Fruit fly (Drosophila melanogaster) whole organism, embryonic: Measurements from ENCODE around the gene CG2608.

Experiments used
- ATbp ChIP-seq: fragments of 200-800 bp; sonication (Bioruptor generic); optimal IDR thresholded peaks from 2 replicates; lab custom pipeline; 2017; ENCODE audit warnings: missing biosample characterization, mild to moderate bottlenecking, missing genetic modification characterization, missing genetic modification reagents
- B-H2 ChIP-seq: fragments of 200-800 bp; sonication (Bioruptor generic); optimal IDR thresholded peaks from 2 replicates; lab custom pipeline; 2018; ENCODE audit warnings: missing biosample characterization, mild to moderate bottlenecking, missing genetic modification characterization
- CG10543 ChIP-seq: fragments of 200-800 bp; sonication (Bioruptor generic); optimal IDR thresholded peaks from 3 replicates; lab custom pipeline; 2017; ENCODE audit warnings: missing biosample characterization, mild to moderate bottlenecking, missing genetic modification characterization, moderate library complexity
- CG11398 ChIP-seq: fragments of 200-800 bp; sonication (Bioruptor generic); optimal IDR thresholded peaks from 2 replicates; lab custom pipeline; 2016; ENCODE audit warnings: missing biosample characterization, missing genetic modification characterization
- CG13424 ChIP-seq: fragments of 200-800 bp; sonication (Bioruptor generic); optimal IDR thresholded peaks from 2 replicates; lab custom pipeline; 2019; ENCODE audit warnings: missing biosample characterization, mild to moderate bottlenecking, missing genetic modification characterization, moderate library complexity
- CG13624 ChIP-seq: fragments of 200-800 bp; sonication (Bioruptor generic); optimal IDR thresholded peaks from 2 replicates; lab custom pipeline; 2016; ENCODE audit warnings: missing biosample characterization, missing genetic modification characterization
- CG13775 ChIP-seq: fragments of 200-800 bp; sonication (Bioruptor generic); optimal IDR thresholded peaks from 3 replicates; lab custom pipeline; 2017; ENCODE audit warnings: missing biosample characterization, mild to moderate bottlenecking, missing genetic modification characterization
- CG16815 ChIP-seq: fragments of 200-800 bp; sonication (Bioruptor generic); optimal IDR thresholded peaks from 3 replicates; lab custom pipeline; 2017; ENCODE audit warnings: missing biosample characterization, mild to moderate bottlenecking, missing genetic modification characterization
- CG1792 ChIP-seq: fragments of 200-800 bp; sonication (Bioruptor generic); optimal IDR thresholded peaks from 2 replicates; lab custom pipeline; 2016; ENCODE audit warnings: missing biosample characterization, missing genetic modification characterization
- CG2116 ChIP-seq: fragments of 200-800 bp; sonication (Bioruptor generic); optimal IDR thresholded peaks from 3 replicates; lab custom pipeline; 2018; ENCODE audit warnings: missing biosample characterization, mild to moderate bottlenecking, missing genetic modification characterization
- CG2889 ChIP-seq: fragments of 200-800 bp; sonication (Bioruptor generic); IDR thresholded peaks from 3 replicates; pipeline ENCODE4 v1.3.6; 2022; ENCODE audit warnings: missing biosample characterization, missing genetic modification characterization
- CG3065 ChIP-seq: fragments of 200-800 bp; sonication (Bioruptor generic); optimal IDR thresholded peaks from 2 replicates; lab custom pipeline; 2016; ENCODE audit warnings: missing biosample characterization, missing genetic modification characterization
- CG3163 ChIP-seq: fragments of 200-800 bp; sonication (Bioruptor generic); optimal IDR thresholded peaks from 3 replicates; lab custom pipeline; 2016; ENCODE audit warnings: missing biosample characterization, missing genetic modification characterization
- CG3281 ChIP-seq: fragments of 200-800 bp; sonication (Bioruptor generic); optimal IDR thresholded peaks from 3 replicates; lab custom pipeline; 2017; ENCODE audit warnings: missing biosample characterization, mild to moderate bottlenecking, missing genetic modification characterization
- CG3838 ChIP-seq: fragments of 200-800 bp; sonication (Bioruptor generic); optimal IDR thresholded peaks from 3 replicates; lab custom pipeline; 2016; ENCODE audit warnings: missing biosample characterization, missing genetic modification characterization
- CG7271 ChIP-seq: fragments of 200-800 bp; sonication (Bioruptor generic); optimal IDR thresholded peaks from 2 replicates; lab custom pipeline; 2018; ENCODE audit warnings: missing biosample characterization, mild to moderate bottlenecking, missing genetic modification characterization, moderate library complexity
- CG7963 ChIP-seq: fragments of 200-800 bp; sonication (Bioruptor generic); IDR thresholded peaks from 3 replicates; pipeline ENCODE4 v1.3.6; 2022; ENCODE audit warnings: missing biosample characterization, missing genetic modification characterization; ENCODE audit not compliant: partially characterized antibody
- CG8359 ChIP-seq: fragments of 200-800 bp; sonication (Bioruptor generic); optimal IDR thresholded peaks from 2 replicates; lab custom pipeline; 2017; ENCODE audit warnings: missing biosample characterization, mild to moderate bottlenecking, missing genetic modification characterization, borderline replicate concordance
- Fer1 ChIP-seq: fragments of 200-800 bp; sonication (Bioruptor generic); optimal IDR thresholded peaks from 2 replicates; lab custom pipeline; 2017; ENCODE audit warnings: missing biosample characterization, mild to moderate bottlenecking, missing genetic modification characterization
- Hmx ChIP-seq: fragments of 200-800 bp; sonication (Bioruptor generic); optimal IDR thresholded peaks from 2 replicates; lab custom pipeline; 2016; ENCODE audit warnings: missing biosample characterization, missing genetic modification characterization
- Hsf ChIP-seq: fragments of 200-800 bp; sonication (Bioruptor generic); optimal IDR thresholded peaks from 3 replicates; lab custom pipeline; 2016; ENCODE audit warnings: missing biosample characterization, missing genetic modification characterization
- Kr ChIP-seq: fragments of 200-800 bp; sonication (Bioruptor generic); optimal IDR thresholded peaks from 2 replicates; lab custom pipeline; 2017; ENCODE audit warnings: missing biosample characterization, mild to moderate bottlenecking, missing genetic modification characterization
- Lpt ChIP-seq: fragments of >200 bp; optimal IDR thresholded peaks from 2 replicates; lab custom pipeline; 2018; ENCODE audit warnings: missing biosample characterization, missing genetic modification characterization
- NC2α ChIP-seq: fragments of 200-800 bp; sonication (Bioruptor generic); optimal IDR thresholded peaks from 2 replicates; lab custom pipeline; 2016; ENCODE audit warnings: missing biosample characterization, missing genetic modification characterization
- NK7.1 ChIP-seq: fragments of 200-800 bp; sonication (Bioruptor generic); optimal IDR thresholded peaks from 3 replicates; lab custom pipeline; 2016; ENCODE audit warnings: missing biosample characterization, missing genetic modification characterization
- Pdp1 ChIP-seq, 2 experiments: fragments of 200-800 bp; sonication (Bioruptor generic); optimal IDR thresholded peaks; 3 replicates each; lab custom pipeline; 2016; ENCODE audit warnings: missing biosample characterization in 2 of 2, missing genetic modification characterization in 2 of 2, mild to moderate bottlenecking in 1 of 2, moderate library complexity in 1 of 2
- Sry-δ ChIP-seq: fragments of 200-800 bp; sonication (Bioruptor generic); optimal IDR thresholded peaks from 2 replicates; lab custom pipeline; 2016; ENCODE audit warnings: missing biosample characterization, missing genetic modification characterization
- Stat92E ChIP-seq, 3 experiments: fragments of >200 bp in 2 of 3; fragments of 200-800 bp in 1 of 3; sonication (Bioruptor generic) in 1 of 3; optimal IDR thresholded peaks; 2 replicates each; lab custom pipeline; 2017 to 2019; ENCODE audit warnings: missing biosample characterization in 3 of 3, missing genetic modification characterization in 3 of 3, mild to moderate bottlenecking in 1 of 3, moderate library complexity in 1 of 3
- Taf1 ChIP-seq: fragments of 200-800 bp; sonication (Bioruptor generic); IDR thresholded peaks from 2 replicates; pipeline ENCODE4 v1.3.6; 2022; ENCODE audit warnings: missing biosample characterization, missing genetic modification characterization
- YL-1 ChIP-seq: fragments of 200-800 bp; sonication (Bioruptor generic); optimal IDR thresholded peaks from 3 replicates; lab custom pipeline; 2017; ENCODE audit warnings: missing biosample characterization, mild to moderate bottlenecking, missing genetic modification characterization
- aop ChIP-seq: fragments of 200-800 bp; sonication (Bioruptor generic); IDR thresholded peaks from 2 replicates; pipeline ENCODE4 v1.3.6; 2022; ENCODE audit warnings: missing biosample characterization, missing genetic modification characterization
- ara ChIP-seq: fragments of 200-800 bp; sonication (Bioruptor generic); IDR thresholded peaks from 2 replicates; pipeline ENCODE4 v1.3.6; 2022; ENCODE audit warnings: missing biosample characterization, missing genetic modification characterization
- ato ChIP-seq: fragments of 200-800 bp; sonication (Bioruptor generic); IDR thresholded peaks from 2 replicates; pipeline ENCODE4 v1.3.6; 2022; ENCODE audit warnings: missing biosample characterization, missing genetic modification characterization; ENCODE audit not compliant: partially characterized antibody
- cas ChIP-seq: fragments of 200-800 bp; sonication (Bioruptor generic); IDR thresholded peaks from 2 replicates; pipeline ENCODE4 v1.3.6; 2022; ENCODE audit warnings: missing biosample characterization, missing genetic modification characterization
- cato ChIP-seq: fragments of 200-800 bp; sonication (Bioruptor generic); optimal IDR thresholded peaks from 2 replicates; lab custom pipeline; 2016; ENCODE audit warnings: missing biosample characterization, missing genetic modification characterization, borderline replicate concordance
- chinmo ChIP-seq: fragments of 200-800 bp; sonication (Bioruptor generic); IDR thresholded peaks from 4 replicates; pipeline ENCODE4 v1.3.6; 2022; ENCODE audit warnings: missing biosample characterization, missing genetic modification characterization; ENCODE audit not compliant: partially characterized antibody
- chn ChIP-seq: fragments of 200-800 bp; sonication (Bioruptor generic); optimal IDR thresholded peaks from 2 replicates; lab custom pipeline; 2016; ENCODE audit warnings: missing biosample characterization, missing genetic modification characterization
- esg ChIP-seq: fragments of 200-800 bp; sonication (Bioruptor generic); conservative IDR thresholded peaks from 2 replicates; pipeline ENCODE4 v1.3.6; 2022; ENCODE audit warnings: missing biosample characterization, missing genetic modification characterization
- fd96Cb ChIP-seq: fragments of 200-800 bp; sonication (Bioruptor generic); optimal IDR thresholded peaks from 2 replicates; lab custom pipeline; 2018; ENCODE audit warnings: missing biosample characterization, mild to moderate bottlenecking, missing genetic modification characterization, moderate library complexity
- gcm2 ChIP-seq: fragments of 200-800 bp; sonication (Bioruptor generic); optimal IDR thresholded peaks from 2 replicates; lab custom pipeline; 2016; ENCODE audit warnings: missing biosample characterization, missing genetic modification characterization
- grau ChIP-seq: fragments of 200-800 bp; optimal IDR thresholded peaks from 3 replicates; lab custom pipeline; 2019; ENCODE audit warnings: missing biosample characterization, mild to moderate bottlenecking, missing genetic modification characterization, moderate library complexity
- nmo ChIP-seq: fragments of 200-800 bp; sonication (Bioruptor generic); optimal IDR thresholded peaks from 2 replicates; lab custom pipeline; 2018; ENCODE audit warnings: missing biosample characterization, mild to moderate bottlenecking, missing genetic modification characterization, moderate library complexity
- phol ChIP-seq: fragments of 200-800 bp; sonication (Bioruptor generic); optimal IDR thresholded peaks from 3 replicates; lab custom pipeline; 2018; ENCODE audit warnings: missing biosample characterization, mild to moderate bottlenecking, missing genetic modification characterization, moderate library complexity
- prd ChIP-seq, 3 experiments: fragments of >200 bp in 2 of 3; fragments of 200-800 bp in 1 of 3; sonication (Bioruptor generic) in 1 of 3; optimal IDR thresholded peaks in 2 of 3; IDR thresholded peaks in 1 of 3; 2 replicates in 2 of 3; 3 replicates in 1 of 3; pipeline versions ENCODE4 v1.3.6 to Lab custom; 2017 to 2022; ENCODE audit warnings: missing biosample characterization in 1 of 3, missing genetic modification characterization in 1 of 3
- salm ChIP-seq: fragments of 200-800 bp; sonication (Bioruptor generic); optimal IDR thresholded peaks from 2 replicates; lab custom pipeline; 2018; ENCODE audit warnings: missing biosample characterization, mild to moderate bottlenecking, missing genetic modification characterization
- schlank ChIP-seq: fragments of 200-800 bp; sonication (Bioruptor generic); optimal IDR thresholded peaks from 2 replicates; lab custom pipeline; 2018; ENCODE audit warnings: missing biosample characterization, mild to moderate bottlenecking, missing genetic modification characterization
- shn ChIP-seq: fragments of 200-800 bp; sonication (Bioruptor generic); optimal IDR thresholded peaks from 3 replicates; lab custom pipeline; 2016; ENCODE audit warnings: missing biosample characterization, missing genetic modification characterization
- stwl ChIP-seq: fragments of 200-800 bp; sonication (Bioruptor generic); optimal IDR thresholded peaks from 3 replicates; lab custom pipeline; 2018; ENCODE audit warnings: missing biosample characterization, mild to moderate bottlenecking, missing genetic modification characterization, moderate library complexity
- trh ChIP-seq: fragments of 200-800 bp; sonication (Bioruptor generic); optimal IDR thresholded peaks from 2 replicates; lab custom pipeline; 2016; ENCODE audit warnings: missing biosample characterization, missing genetic modification characterization
- vfl ChIP-seq: fragments of 200-800 bp; sonication (Bioruptor generic); optimal IDR thresholded peaks from 2 replicates; lab custom pipeline; 2016; ENCODE audit warnings: missing biosample characterization, missing genetic modification characterization

CG2608 gene

DNA sequence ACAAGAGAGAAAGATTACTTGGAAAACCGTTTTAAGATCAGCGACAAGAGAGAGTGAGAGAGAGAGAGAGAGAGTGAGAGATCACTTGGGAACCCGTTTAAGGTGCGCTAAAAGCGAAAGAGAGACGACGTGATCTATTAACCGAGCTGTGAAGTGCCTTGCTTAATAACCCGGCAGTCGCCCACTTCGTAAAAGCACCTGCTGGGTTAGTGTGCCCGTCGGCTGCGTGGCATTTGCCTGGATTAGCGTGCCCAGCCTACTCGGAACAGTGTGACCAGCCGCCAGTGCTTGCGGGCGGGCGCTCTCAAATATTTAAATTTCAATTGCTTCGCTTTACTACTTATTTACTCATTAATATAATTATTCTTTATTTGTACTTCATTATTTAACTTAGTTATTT lies 7.2 kb upstream of the CG2608 start (continued):
- no peak for TF ChIP-seq CG8359
- TF ChIP-seq nmo, result peak; percentile 35
- no peak for TF ChIP-seq CG10543 (GFP tag; lab: Kevin White, UChicago)
- no peak for TF ChIP-seq CG3281 (GFP tag; lab: Kevin White, UChicago)
- TF ChIP-seq Sry-δ, result peak; percentile 19
- TF ChIP-seq cato, result no peak
- peak; percentile 20 for TF ChIP-seq phol (tag; lab: Kevin White, UChicago)
- no peak for TF ChIP-seq salm (tag; lab: Kevin White, UChicago)
- peak; percentile 41; the same call in 1 of the 3 replicates for TF ChIP-seq CG7963 (GFP tag; lab: Robert Waterston, UW)
- TF ChIP-seq CG11398, result no peak
- TF ChIP-seq Fer1, result no peak
- no peak for TF ChIP-seq CG3065 (GFP tag; lab: Kevin White, UChicago)
- TF ChIP-seq ato, result 0 out of 2 replicates have a peak, but pooled peaks have one; percentile 15
- TF ChIP-seq schlank, result no peak
- TF ChIP-seq prd (optimal IDR thresholded peaks at IDR 0.05; lab: Kevin White, UChicago), result no peak
- TF ChIP-seq prd (GFP tag; IDR thresholded peaks at IDR 0.05; lab: Robert Waterston, UW), result no peak
- no peak for TF ChIP-seq ATbp (GFP tag; lab: Kevin White, UChicago)
- no peak for TF ChIP-seq CG13775
- peak; percentile 29 for TF ChIP-seq YL-1
- TF ChIP-seq CG2116 (GFP tag; lab: Kevin White, UChicago), result no peak
- no peak for TF ChIP-seq ara (GFP tag; lab: Robert Waterston, UW)
- TF ChIP-seq CG13424 (tag; lab: Kevin White, UChicago), result no peak
- no peak for TF ChIP-seq CG16815
- no peak for TF ChIP-seq Kr (GFP tag; lab: Kevin White, UChicago)
- TF ChIP-seq esg (GFP tag; lab: Robert Waterston, UW), result peak; percentile 55
- no peak for TF ChIP-seq CG7271 (tag; lab: Kevin White, UChicago)
- no peak for TF ChIP-seq vfl (GFP tag; lab: Kevin White, UChicago)
- peak; percentile 95 for TF ChIP-seq stwl
- peak; percentile 2 for TF ChIP-seq grau (tag; lab: Kevin White, UChicago)
- TF ChIP-seq Pdp1 (GFP tag; optimal IDR thresholded peaks at IDR 0.05; lab: Kevin White, UChicago), result peak in 1 of 2 experiments; percentile 37
- peak; percentile 31 for TF ChIP-seq chn (GFP tag; lab: Kevin White, UChicago)
- TF ChIP-seq aop (GFP tag; lab: Robert Waterston, UW), result no peak
- TF ChIP-seq CG2889 (GFP tag; lab: Robert Waterston, UW), result no peak
- TF ChIP-seq fd96Cb, result no peak
- TF ChIP-seq cas (GFP tag; lab: Robert Waterston, UW), result no peak
- TF ChIP-seq NK7.1 (GFP tag; lab: Kevin White, UChicago), result no peak
- TF ChIP-seq Stat92E (GFP tag; optimal IDR thresholded peaks at IDR 0.05; lab: Kevin White, UChicago), result peak in 1 of 3 experiments; percentile 36
- TF ChIP-seq CG13624 (GFP tag; lab: Kevin White, UChicago), result no peak
- no peak for TF ChIP-seq shn (GFP tag; lab: Kevin White, UChicago)
- TF ChIP-seq Lpt, result no peak
- TF ChIP-seq trh (GFP tag; lab: Kevin White, UChicago), result no peak
- no peak for TF ChIP-seq chinmo (GFP tag; lab: Robert Waterston, UW)
- no peak for TF ChIP-seq Hmx (GFP tag; lab: Kevin White, UChicago)
- TF ChIP-seq B-H2 (GFP tag; lab: Kevin White, UChicago), result no peak
- TF ChIP-seq CG1792, result no peak
- TF ChIP-seq NC2α (GFP tag; lab: Kevin White, UChicago), result no peak
- TF ChIP-seq Taf1 (GFP tag; lab: Robert Waterston, UW), result no peak
- TF ChIP-seq gcm2, result no peak
- no peak for TF ChIP-seq Hsf
- no peak for TF ChIP-seq CG3838 (GFP tag; lab: Kevin White, UChicago)
- no peak for TF ChIP-seq CG3163 (GFP tag; lab: Kevin White, UChicago)
